Worm (Caenorhabditis elegans): ENCODE results near the gene zig-3.

- TF ChIP-seq dao-5 (tag; optimal IDR thresholded peaks at IDR 0.05) (no peak), him-1 (tag; optimal IDR thresholded peaks at IDR 0.05) (no peak), W03F9.2 (tag; optimal IDR thresholded peaks at IDR 0.05) (no peak)
Measured at ce11 chrX:7902976-7903375, 27.6 kb upstream of the zig-3 start, which contains the start of gene C39D10.11.
